Worm (Caenorhabditis elegans): ENCODE results near the gene C31H1.5.

The C31H1.5 gene

ce11 chrIV:5766804-5767203, 29.8 kb downstream of the C31H1.5 start:
- TF ChIP-seq madf-10 (tag; optimal IDR thresholded peaks at IDR 0.05) = no peak
- no peak for TF ChIP-seq mcd-1 (GFP tag; IDR thresholded peaks at IDR 0.05)
- TF ChIP-seq ztf-6 (GFP tag; IDR thresholded peaks at IDR 0.05) = no peak
- no peak for TF ChIP-seq ZK185.1 (tag; optimal IDR thresholded peaks at IDR 0.05; ENCODE audit: poor library complexity, severe bottlenecking)
- TF ChIP-seq madf-8 (GFP tag; conservative IDR thresholded peaks at IDR 0.05) = no peak
- TF ChIP-seq dox-1 (GFP tag; IDR thresholded peaks at IDR 0.05) = no peak

DNA sequence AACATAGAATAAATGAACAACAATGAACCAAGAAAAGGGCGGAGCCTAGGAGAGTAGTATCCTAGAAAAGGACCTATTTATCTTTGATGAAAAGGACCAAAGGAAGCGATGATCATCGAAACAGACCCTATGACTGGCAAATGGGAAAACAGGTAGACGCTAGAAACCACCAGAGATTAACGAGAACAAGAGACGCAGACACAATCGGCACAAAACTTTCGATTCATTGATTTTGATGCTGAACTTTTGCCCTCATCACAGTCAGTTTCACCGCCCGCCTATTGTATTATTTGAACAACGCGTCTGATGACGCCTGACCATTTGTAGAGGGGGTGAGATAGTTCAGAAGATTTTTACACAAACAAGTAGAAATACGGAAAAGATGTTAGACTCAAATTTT, 30.9 kb downstream of the C31H1.5 start:
- no peak for TF ChIP-seq F39B2.1 (GFP tag; IDR thresholded peaks at IDR 0.05)
- no peak for TF ChIP-seq bed-1 (GFP tag; IDR thresholded peaks at IDR 0.05)
- TF ChIP-seq Y79H2A.3 (GFP tag; conservative IDR thresholded peaks at IDR 0.05) = no peak
- peak; percentile 7 for TF ChIP-seq nhr-80 (tag; optimal IDR thresholded peaks at IDR 0.05)

- TF ChIP-seq ztf-26 (tag; optimal IDR thresholded peaks at IDR 0.05) (peak; percentile 70), snpc-4 (GFP tag; optimal IDR thresholded peaks at IDR 0.05) (no peak), snpc-4 (tag; optimal IDR thresholded peaks at IDR 0.05) (no peak), somi-1 (GFP tag; optimal IDR thresholded peaks at IDR 0.05) (peak; percentile 55), mel-28 (tag; optimal IDR thresholded peaks at IDR 0.05; ENCODE audit: borderline replicate concordance) (no peak), rpc-1 (optimal IDR thresholded peaks at IDR 0.05) (no peak), rpc-1 (tag; optimal IDR thresholded peaks at IDR 0.05) (no peak), nhr-80 (tag; optimal IDR thresholded peaks at IDR 0.05) (peak; percentile 17), madf-3 (GFP tag; IDR thresholded peaks at IDR 0.05) (no peak), ztf-22 (GFP tag; optimal IDR thresholded peaks at IDR 0.05) (no peak), athp-1 (tag; optimal IDR thresholded peaks at IDR 0.05) (no peak), C06A6.2 (GFP tag; conservative IDR thresholded peaks at IDR 0.05) (no peak), nhr-90 (tag; optimal IDR thresholded peaks at IDR 0.05) (no peak), F10E7.11 (tag; optimal IDR thresholded peaks at IDR 0.05) (no peak), snpc-1.1 (tag; optimal IDR thresholded peaks at IDR 0.05; ENCODE audit: insufficient read depth) (no peak), F52B5.7 (tag; optimal IDR thresholded peaks at IDR 0.05) (no peak), sptf-2 (GFP tag; optimal IDR thresholded peaks at IDR 0.05) (no peak), dpff-1 (tag; optimal IDR thresholded peaks at IDR 0.05) (no peak), rcor-1 (GFP tag; IDR thresholded peaks at IDR 0.05) (no peak), nhr-120 (GFP tag; IDR thresholded peaks at IDR 0.05) (no peak), mcd-1 (GFP tag; IDR thresholded peaks at IDR 0.05) (no peak), fkh-3 (tag; optimal IDR thresholded peaks at IDR 0.05) (no peak), akir-1 (GFP tag; optimal IDR thresholded peaks at IDR 0.05) (no peak), lin-40 (tag; optimal IDR thresholded peaks at IDR 0.05) (peak; percentile 49), D2030.7 (GFP tag; IDR thresholded peaks at IDR 0.05) (no peak), nhr-27 (tag; optimal IDR thresholded peaks at IDR 0.05) (no peak), unc-130 (GFP tag; optimal IDR thresholded peaks at IDR 0.05) (no peak), repo-1 (tag; optimal IDR thresholded peaks at IDR 0.05) (no peak), ceh-58 (GFP tag; IDR thresholded peaks at IDR 0.05) (no peak), F39B2.1 (GFP tag; IDR thresholded peaks at IDR 0.05) (no peak), Y95B8A.8 (GFP tag; IDR thresholded peaks at IDR 0.05) (no peak), sdz-38 (tag; optimal IDR thresholded peaks at IDR 0.05) (no peak), Y53G8AR.9 (GFP tag; conservative IDR thresholded peaks at IDR 0.05) (no peak), F22D6.2 (tag; optimal IDR thresholded peaks at IDR 0.05) (peak; percentile 40), rec-8 (tag; optimal IDR thresholded peaks at IDR 0.05) (no peak), ztf-18 (tag; optimal IDR thresholded peaks at IDR 0.05) (no peak), snpc-1.3 (tag; optimal IDR thresholded peaks at IDR 0.05; ENCODE audit: insufficient read depth) (no peak), nfyb-1 (GFP tag; IDR thresholded peaks at IDR 0.05) (no peak), snpc-3.4 (tag; optimal IDR thresholded peaks at IDR 0.05) (no peak)
Observed at ce11 chrIV:5764392-5764791, 32.2 kb downstream of the C31H1.5 start.

Data from whole organism, young adult.